Worm (Caenorhabditis elegans): ENCODE results near the gene W06B4.2.

ce11 chrII:4507669-4508068 is 39.7 kb downstream of the W06B4.2 start:
- TF ChIP-seq ztf-11 (tag; optimal IDR thresholded peaks at IDR 0.05) = no peak
- no peak for TF ChIP-seq pqm-1 (tag; optimal IDR thresholded peaks at IDR 0.05)
- no peak for TF ChIP-seq tbx-2 (tag; optimal IDR thresholded peaks at IDR 0.05)
- no peak for TF ChIP-seq egl-13 (tag; optimal IDR thresholded peaks at IDR 0.05)
- no peak for TF ChIP-seq snpc-4 (tag; optimal IDR thresholded peaks at IDR 0.05)
- TF ChIP-seq sox-4 (tag; optimal IDR thresholded peaks at IDR 0.05) = no peak

Data from whole organism, L1 larva.